Fruit fly (Drosophila melanogaster): Measurements from ENCODE around the gene dsh.

dsh gene

DNA sequence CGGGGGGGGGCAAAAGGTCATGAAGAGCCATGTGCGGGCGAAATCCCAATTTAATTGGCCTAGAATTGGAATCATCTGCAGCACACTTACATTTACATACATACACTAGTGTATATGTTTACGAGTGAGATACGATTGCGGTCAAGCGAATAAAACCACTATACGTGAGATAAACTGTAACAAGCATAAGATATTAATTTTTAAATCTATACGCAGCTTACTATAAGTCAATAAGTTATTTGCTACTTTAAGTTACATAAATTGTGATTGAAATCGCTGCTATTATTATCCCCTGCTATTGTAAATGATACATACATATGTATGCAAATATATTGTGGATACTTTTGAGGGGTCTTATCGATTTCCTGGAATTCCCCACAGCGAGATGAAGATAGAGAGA lies 23.5 kb downstream of the dsh start (continued):
- TF ChIP-seq Asciz (GFP tag; optimal IDR thresholded peaks at IDR 0.05) (peak; percentile 15), CG10267 (tag; optimal IDR thresholded peaks at IDR 0.05) (peak; percentile 10), cas (GFP tag; IDR thresholded peaks at IDR 0.05) (no peak), sqz (GFP tag; optimal IDR thresholded peaks at IDR 0.05) (peak; percentile 3), Oli (tag; optimal IDR thresholded peaks at IDR 0.05) (peak; percentile 7), CG10543 (GFP tag; optimal IDR thresholded peaks at IDR 0.05) (no peak), croc (GFP tag; conservative IDR thresholded peaks at IDR 0.05) (no peak; the same call in 2 of the 3 replicates), dati (GFP tag; IDR thresholded peaks at IDR 0.05) (no peak), Elba2 (GFP tag; optimal IDR thresholded peaks at IDR 0.05) (no peak), oc (tag; optimal IDR thresholded peaks at IDR 0.05) (no peak), fu2 (GFP tag; optimal IDR thresholded peaks at IDR 0.05) (no peak), disco-r (GFP tag; optimal IDR thresholded peaks at IDR 0.05) (no peak), crol (GFP tag; IDR thresholded peaks at IDR 0.05) (no peak), Hmr (GFP tag; optimal IDR thresholded peaks at IDR 0.05) (peak; percentile 61), CG6654 (GFP tag; optimal IDR thresholded peaks at IDR 0.05) (no peak), CG4820 (GFP tag; optimal IDR thresholded peaks at IDR 0.05) (no peak), Sry-β (GFP tag; optimal IDR thresholded peaks at IDR 0.05) (no peak), CG13287 (GFP tag; IDR thresholded peaks at IDR 0.05; ENCODE audit: partially characterized antibody) (no peak), NfI (GFP tag; optimal IDR thresholded peaks at IDR 0.05) (peak; percentile 46), ftz-f1 (GFP tag; optimal IDR thresholded peaks at IDR 0.05) (no peak), CG1529 (GFP tag; optimal IDR thresholded peaks at IDR 0.05) (no peak), CG7745 (tag; optimal IDR thresholded peaks at IDR 0.05) (no peak), CG9797 (GFP tag; optimal IDR thresholded peaks at IDR 0.05) (no peak), CG13123 (GFP tag; optimal IDR thresholded peaks at IDR 0.05) (no peak), CG2199 (GFP tag; IDR thresholded peaks at IDR 0.05) (no peak), scrt (GFP tag; optimal IDR thresholded peaks at IDR 0.05) (peak; percentile 39), cato (GFP tag; optimal IDR thresholded peaks at IDR 0.05; ENCODE audit: borderline replicate concordance) (no peak), CG13424 (tag; optimal IDR thresholded peaks at IDR 0.05) (peak; percentile 63), pzg (GFP tag; optimal IDR thresholded peaks at IDR 0.05) (no peak), Hr51 (GFP tag; optimal IDR thresholded peaks at IDR 0.05) (peak in 1 of 2 experiments; percentile 58), CG15073 (GFP tag; optimal IDR thresholded peaks at IDR 0.05) (no peak), CG11085 (GFP tag; IDR thresholded peaks at IDR 0.05) (no peak), Taf1 (GFP tag; IDR thresholded peaks at IDR 0.05) (peak; percentile 40; the same call in 1 of the 2 replicates), Ets65A (GFP tag) (peak; percentile 47), Dll (GFP tag; IDR thresholded peaks at IDR 0.05; ENCODE audit: partially characterized antibody) (no peak), CG3838 (GFP tag; optimal IDR thresholded peaks at IDR 0.05) (no peak), az2 (GFP tag; optimal IDR thresholded peaks at IDR 0.05) (no peak), CG12769 (tag; optimal IDR thresholded peaks at IDR 0.05) (peak; percentile 80), Fer2 (tag; optimal IDR thresholded peaks at IDR 0.05) (peak; percentile 29), CG17912 (GFP tag; optimal IDR thresholded peaks at IDR 0.05) (peak; percentile 14), B-H1 (GFP tag; IDR thresholded peaks at IDR 0.05) (peak; percentile 51; the same call in 2 of the 3 replicates), CG6683 (GFP tag; optimal IDR thresholded peaks at IDR 0.05) (no peak), CG12659 (GFP tag; optimal IDR thresholded peaks at IDR 0.05) (no peak), CG10431 (GFP tag; optimal IDR thresholded peaks at IDR 0.05) (no peak), slou (GFP tag; optimal IDR thresholded peaks at IDR 0.05) (no peak), odd (GFP tag; optimal IDR thresholded peaks at IDR 0.05) (no peak), CG14965 (GFP tag; optimal IDR thresholded peaks at IDR 0.05; ENCODE audit: borderline replicate concordance) (no peak), Ravus (GFP tag; IDR thresholded peaks at IDR 0.05) (no peak), zen2 (GFP tag; IDR thresholded peaks at IDR 0.05; ENCODE audit: partially characterized antibody) (no peak), CG14710 (tag; optimal IDR thresholded peaks at IDR 0.05) (no peak)

Data from whole organism, embryonic.